Fruit fly (Drosophila melanogaster) whole organism, wandering third instar larva: ENCODE results near the gene Ge-1.

Source experiments
- CG32264 ChIP-seq: fragments of 200-800 bp; sonication (Bioruptor generic); optimal IDR thresholded peaks from 2 replicates; lab custom pipeline; 2016; ENCODE audit warnings: missing biosample characterization, missing genetic modification characterization
- CG9705 ChIP-seq: fragments of 200-800 bp; sonication (Bioruptor generic); optimal IDR thresholded peaks from 2 replicates; lab custom pipeline; 2018; ENCODE audit warnings: missing biosample characterization, mild to moderate bottlenecking, missing genetic modification characterization
- CrebA ChIP-seq: fragments of 200-800 bp; sonication (Bioruptor generic); optimal IDR thresholded peaks from 2 replicates; lab custom pipeline; 2016; ENCODE audit warnings: missing biosample characterization, mild to moderate bottlenecking, missing genetic modification characterization, borderline replicate concordance
- Dfd ChIP-seq: fragments of >200 bp; optimal IDR thresholded peaks from 2 replicates; lab custom pipeline; 2017; ENCODE audit warnings: missing biosample characterization, missing genetic modification characterization
- Dif ChIP-seq: fragments of 200-275, 200-300 bp; sonication (Bioruptor generic); optimal IDR thresholded peaks from 2 replicates; lab custom pipeline; 2018; ENCODE audit warnings: missing biosample characterization, missing genetic modification characterization; ENCODE audit not compliant: partially characterized antibody
- HLH106 ChIP-seq: fragments of 200-800 bp; optimal IDR thresholded peaks from 3 replicates; lab custom pipeline; 2019; ENCODE audit warnings: missing biosample characterization, mild to moderate bottlenecking, missing genetic modification characterization, moderate library complexity
- Hnf4 ChIP-seq: fragments of 200-800 bp; sonication (Bioruptor generic); optimal IDR thresholded peaks from 2 replicates; lab custom pipeline; 2016; ENCODE audit warnings: missing biosample characterization, mild to moderate bottlenecking, missing genetic modification characterization
- Hr78 ChIP-seq: fragments of >200 bp; optimal IDR thresholded peaks from 2 replicates; lab custom pipeline; 2017; ENCODE audit warnings: missing biosample characterization, missing genetic modification characterization
- Hr83 ChIP-seq: fragments of 200-300 bp; sonication (Bioruptor generic); optimal IDR thresholded peaks from 2 replicates; lab custom pipeline; 2016; ENCODE audit warnings: missing biosample characterization, mild to moderate bottlenecking, missing genetic modification characterization, moderate library complexity; ENCODE audit not compliant: poor library complexity, severe bottlenecking
- Mio ChIP-seq: sonication (Bioruptor generic); optimal IDR thresholded peaks from 2 replicates; lab custom pipeline; 2016; ENCODE audit warnings: missing biosample characterization, missing genetic modification characterization
- Myc ChIP-seq: fragments of >200 bp; optimal IDR thresholded peaks from 2 replicates; lab custom pipeline; 2017
- OdsH ChIP-seq: fragments of 200-800 bp; sonication (Bioruptor generic); optimal IDR thresholded peaks from 2 replicates; lab custom pipeline; 2016; ENCODE audit warnings: missing biosample characterization, mild to moderate bottlenecking, missing genetic modification characterization
- Rel ChIP-seq, 2 experiments: fragments of 200-800 bp; sonication (Bioruptor generic) in 1 of 2; optimal IDR thresholded peaks; 2 replicates in 1 of 2; 3 replicates in 1 of 2; lab custom pipeline; 2016 to 2019; ENCODE audit warnings: mild to moderate bottlenecking in 2 of 2, missing biosample characterization in 2 of 2, missing genetic modification characterization in 2 of 2, moderate library complexity in 1 of 2
- Sp1 ChIP-seq: fragments of 200-800 bp; sonication (Bioruptor generic); optimal IDR thresholded peaks from 3 replicates; lab custom pipeline; 2019; ENCODE audit warnings: missing biosample characterization, mild to moderate bottlenecking, missing genetic modification characterization, moderate library complexity
- Vsx2 ChIP-seq: fragments of 200-300, 225-300 bp; sonication (Bioruptor generic); optimal IDR thresholded peaks from 2 replicates; lab custom pipeline; 2018; ENCODE audit warnings: missing biosample characterization, missing genetic modification characterization; ENCODE audit not compliant: partially characterized antibody
- br ChIP-seq: fragments of 200-800 bp; sonication (Bioruptor generic); optimal IDR thresholded peaks from 2 replicates; lab custom pipeline; 2016; ENCODE audit warnings: missing biosample characterization, missing genetic modification characterization
- brk ChIP-seq: fragments of 200-800 bp; sonication (Bioruptor generic); optimal IDR thresholded peaks from 2 replicates; lab custom pipeline; 2016; ENCODE audit warnings: missing biosample characterization, mild to moderate bottlenecking, missing genetic modification characterization
- dl ChIP-seq, 2 experiments: fragments of 175-275, 200-275 bp in 1 of 2; fragments of 200-275 bp in 1 of 2; sonication (Bioruptor generic); optimal IDR thresholded peaks; lab custom pipeline; 2018; ENCODE audit warnings: mild to moderate bottlenecking in 2 of 2, missing biosample characterization in 2 of 2, missing genetic modification characterization in 2 of 2, moderate library complexity in 2 of 2; ENCODE audit not compliant: partially characterized antibody in 2 of 2, insufficient read depth in 1 of 2
- dmrt93B ChIP-seq: fragments of 200-800 bp; sonication (Bioruptor generic); optimal IDR thresholded peaks from 2 replicates; lab custom pipeline; 2018; ENCODE audit warnings: missing biosample characterization, mild to moderate bottlenecking, missing genetic modification characterization
- dsf ChIP-seq: sonication (Bioruptor generic); optimal IDR thresholded peaks from 2 replicates; lab custom pipeline; 2016; ENCODE audit warnings: missing biosample characterization, missing genetic modification characterization, borderline replicate concordance
- ey ChIP-seq: fragments of 200-800 bp; sonication (Bioruptor generic); optimal IDR thresholded peaks from 2 replicates; lab custom pipeline; 2016; ENCODE audit warnings: missing biosample characterization, missing genetic modification characterization
- foxo ChIP-seq, 2 experiments: fragments of 200-800 bp; sonication (Bioruptor generic); optimal IDR thresholded peaks; 2 replicates in 1 of 2; 3 replicates in 1 of 2; lab custom pipeline; 2016 to 2017; ENCODE audit warnings: missing biosample characterization in 2 of 2, missing genetic modification characterization in 2 of 2
- fru ChIP-seq: fragments of 200-800 bp; sonication (Bioruptor generic); optimal IDR thresholded peaks from 3 replicates; lab custom pipeline; 2016; ENCODE audit warnings: missing biosample characterization, mild to moderate bottlenecking, missing genetic modification characterization
- h ChIP-seq: fragments of 200-800 bp; sonication (Bioruptor generic); optimal IDR thresholded peaks from 3 replicates; lab custom pipeline; 2016; ENCODE audit warnings: missing biosample characterization, mild to moderate bottlenecking, missing genetic modification characterization
- jim ChIP-seq: fragments of 175-275, 200-325 bp; sonication (Bioruptor generic); optimal IDR thresholded peaks from 2 replicates; lab custom pipeline; 2016; ENCODE audit warnings: missing biosample characterization, mild to moderate bottlenecking, missing genetic modification characterization
- lola ChIP-seq: fragments of >200 bp; optimal IDR thresholded peaks from 2 replicates; lab custom pipeline; 2017; ENCODE audit warnings: missing biosample characterization, missing genetic modification characterization
- pan ChIP-seq: fragments of >200 bp; optimal IDR thresholded peaks from 2 replicates; lab custom pipeline; 2017
- psq ChIP-seq: fragments of 200-800 bp; sonication (Bioruptor generic); optimal IDR thresholded peaks from 3 replicates; lab custom pipeline; 2017; ENCODE audit warnings: missing biosample characterization, mild to moderate bottlenecking, missing genetic modification characterization, moderate library complexity
- rgr ChIP-seq: fragments of 200-800 bp; sonication (Bioruptor generic); optimal IDR thresholded peaks from 3 replicates; lab custom pipeline; 2016; ENCODE audit warnings: missing biosample characterization, mild to moderate bottlenecking, missing genetic modification characterization
- sage ChIP-seq: fragments of 200-800 bp; sonication (Bioruptor generic); optimal IDR thresholded peaks from 2 replicates; lab custom pipeline; 2016; ENCODE audit warnings: missing biosample characterization, mild to moderate bottlenecking, missing genetic modification characterization
- tai ChIP-seq: sonication (Bioruptor generic); optimal IDR thresholded peaks from 2 replicates; lab custom pipeline; 2016; ENCODE audit warnings: missing biosample characterization, missing genetic modification characterization
- woc ChIP-seq: sonication (Bioruptor generic); optimal IDR thresholded peaks from 2 replicates; lab custom pipeline; 2016; ENCODE audit warnings: missing biosample characterization, mild to moderate bottlenecking, missing genetic modification characterization

The Ge-1 gene

dm6 chr2L:11065932-11066823 lies 34.5 kb downstream of the Ge-1 start:
- TF ChIP-seq psq (GFP tag; lab: Kevin White, UChicago) (peak; percentile 16), rgr (GFP tag; lab: Kevin White, UChicago) (peak; percentile 62), Sp1 (GFP tag; lab: Kevin White, UChicago) (peak; percentile 33), Hnf4 (GFP tag; lab: Kevin White, UChicago) (peak; percentile 45), Dif (GFP tag; lab: Kevin White, UChicago) (no peak), Hr78 (GFP tag; lab: Kevin White, UChicago) (no peak), br (GFP tag; lab: Kevin White, UChicago) (peak; percentile 45), dsf (GFP tag; lab: Kevin White, UChicago) (no peak), fru (peak; percentile 71), lola (GFP tag; lab: Kevin White, UChicago) (no peak), OdsH (GFP tag; lab: Kevin White, UChicago) (peak; percentile 46), dl (GFP tag; optimal IDR thresholded peaks at IDR 0.05; lab: Kevin White, UChicago; ENCODE audit: insufficient read depth in 1 of 2, partially characterized antibody in 2 of 2) (no peak), tai (GFP tag; lab: Kevin White, UChicago) (no peak), CG32264 (GFP tag; lab: Kevin White, UChicago) (peak; percentile 27), woc (GFP tag; lab: Kevin White, UChicago) (peak; percentile 5), Dfd (no peak), foxo (GFP tag; optimal IDR thresholded peaks at IDR 0.05; lab: Kevin White, UChicago) (peak in 1 of 2 experiments; percentile 72), HLH106 (tag; lab: Kevin White, UChicago) (peak; percentile 55), CG9705 (GFP tag; lab: Kevin White, UChicago) (no peak), Mio (GFP tag; lab: Kevin White, UChicago) (no peak), ey (peak; percentile 66), h (GFP tag; lab: Kevin White, UChicago) (peak; percentile 76), Vsx2 (GFP tag; lab: Kevin White, UChicago) (no peak), jim (GFP tag; lab: Kevin White, UChicago) (no peak), Myc (lab: Kevin White, UChicago) (no peak)

dm6 chr2L:11065106-11065878 lies 35.4 kb downstream of the Ge-1 start:
- TF ChIP-seq OdsH (GFP tag; lab: Kevin White, UChicago) (peak; percentile 73), Dfd (no peak), sage (GFP tag; lab: Kevin White, UChicago) (peak; percentile 12), foxo (GFP tag; optimal IDR thresholded peaks at IDR 0.05; lab: Kevin White, UChicago) (peak in 1 of 2 experiments; percentile 79), CG9705 (GFP tag; lab: Kevin White, UChicago) (peak; percentile 26), br (GFP tag; lab: Kevin White, UChicago) (peak; percentile 79), brk (GFP tag; lab: Kevin White, UChicago) (peak; percentile 50), Hr78 (GFP tag; lab: Kevin White, UChicago) (no peak), Dif (GFP tag; lab: Kevin White, UChicago) (no peak), fru (peak; percentile 72), Sp1 (GFP tag; lab: Kevin White, UChicago) (peak; percentile 82), dl (GFP tag; optimal IDR thresholded peaks at IDR 0.05; lab: Kevin White, UChicago; ENCODE audit: insufficient read depth in 1 of 2, partially characterized antibody in 2 of 2) (no peak), pan (lab: Kevin White, UChicago) (no peak), Hnf4 (GFP tag; lab: Kevin White, UChicago) (peak; percentile 27), woc (GFP tag; lab: Kevin White, UChicago) (peak; percentile 46), Vsx2 (GFP tag; lab: Kevin White, UChicago) (no peak), Myc (lab: Kevin White, UChicago) (no peak), dmrt93B (GFP tag; lab: Kevin White, UChicago) (peak; percentile 60), dsf (GFP tag; lab: Kevin White, UChicago) (no peak), CrebA (GFP tag; lab: Kevin White, UChicago) (peak; percentile 12), psq (GFP tag; lab: Kevin White, UChicago) (peak; percentile 76), Hr83 (peak; percentile 32), HLH106 (tag; lab: Kevin White, UChicago) (peak; percentile 83), tai (GFP tag; lab: Kevin White, UChicago) (no peak), jim (GFP tag; lab: Kevin White, UChicago) (peak; percentile 34), Rel (GFP tag; optimal IDR thresholded peaks at IDR 0.05; lab: Kevin White, UChicago) (peak; percentile 47), Rel (tag; optimal IDR thresholded peaks at IDR 0.05; lab: Kevin White, UChicago) (peak; percentile 26), rgr (GFP tag; lab: Kevin White, UChicago) (peak; percentile 79), h (GFP tag; lab: Kevin White, UChicago) (peak; percentile 80), CG32264 (GFP tag; lab: Kevin White, UChicago) (peak; percentile 20), ey (peak; percentile 53)
